Fruit fly (Drosophila melanogaster) whole organism, embryonic: ENCODE data around the gene CG14931.
A peak's percentile ranks its signal among the peaks of the same experiment; 100 is the strongest.

Experiments
- Atf-2 ChIP-seq: fragments of 200-800 bp; sonication (Bioruptor generic); optimal IDR thresholded peaks from 2 replicates; lab custom pipeline; 2016; ENCODE audit warnings: missing biosample characterization, missing genetic modification characterization
- Atf3 ChIP-seq: fragments of 200-800 bp; sonication (Bioruptor generic); optimal IDR thresholded peaks from 3 replicates; lab custom pipeline; 2016; ENCODE audit warnings: missing biosample characterization, missing genetic modification characterization
- B-H2 ChIP-seq: fragments of 200-800 bp; sonication (Bioruptor generic); optimal IDR thresholded peaks from 2 replicates; lab custom pipeline; 2018; ENCODE audit warnings: missing biosample characterization, mild to moderate bottlenecking, missing genetic modification characterization
- CG10366 ChIP-seq: fragments of 200-800 bp; sonication (Bioruptor generic); IDR thresholded peaks from 2 replicates; pipeline ENCODE4 v1.3.6; 2022; ENCODE audit warnings: missing biosample characterization, missing genetic modification characterization
- CG11398 ChIP-seq: fragments of 200-800 bp; sonication (Bioruptor generic); optimal IDR thresholded peaks from 2 replicates; lab custom pipeline; 2016; ENCODE audit warnings: missing biosample characterization, missing genetic modification characterization
- CG12744 ChIP-seq: fragments of 200-800 bp; sonication (Bioruptor generic); optimal IDR thresholded peaks from 2 replicates; lab custom pipeline; 2016; ENCODE audit warnings: missing biosample characterization, missing genetic modification characterization
- CG13287 ChIP-seq: fragments of 200-800 bp; sonication (Bioruptor generic); IDR thresholded peaks from 2 replicates; pipeline ENCODE4 v1.3.6; 2022; ENCODE audit warnings: missing biosample characterization, missing genetic modification characterization; ENCODE audit not compliant: partially characterized antibody
- CG13424 ChIP-seq: fragments of 200-800 bp; sonication (Bioruptor generic); optimal IDR thresholded peaks from 2 replicates; lab custom pipeline; 2019; ENCODE audit warnings: missing biosample characterization, mild to moderate bottlenecking, missing genetic modification characterization, moderate library complexity
- CG13775 ChIP-seq: fragments of 200-800 bp; sonication (Bioruptor generic); optimal IDR thresholded peaks from 3 replicates; lab custom pipeline; 2017; ENCODE audit warnings: missing biosample characterization, mild to moderate bottlenecking, missing genetic modification characterization
- CG14050 ChIP-seq: fragments of 200-800 bp; sonication (Bioruptor generic); IDR thresholded peaks from 3 replicates; pipeline ENCODE4 v1.3.6; 2022; ENCODE audit warnings: missing biosample characterization, missing genetic modification characterization
- CG17912 ChIP-seq: fragments of 200-800 bp; sonication (Bioruptor generic); optimal IDR thresholded peaks from 2 replicates; lab custom pipeline; 2018; ENCODE audit warnings: missing biosample characterization, mild to moderate bottlenecking, missing genetic modification characterization
- CG18011 ChIP-seq: fragments of 200-800 bp; sonication (Bioruptor generic); optimal IDR thresholded peaks from 2 replicates; lab custom pipeline; 2017; ENCODE audit warnings: missing biosample characterization, missing genetic modification characterization, mild to moderate bottlenecking, moderate library complexity, missing genotype
- CG2129 ChIP-seq: fragments of 200-800 bp; sonication (Bioruptor generic); IDR thresholded peaks from 2 replicates; pipeline ENCODE4 v1.3.6; 2022; ENCODE audit warnings: missing biosample characterization, missing genetic modification characterization; ENCODE audit not compliant: partially characterized antibody
- CG33557 ChIP-seq: fragments of 200-800 bp; sonication (Bioruptor generic); optimal IDR thresholded peaks from 2 replicates; lab custom pipeline; 2019; ENCODE audit warnings: missing biosample characterization, mild to moderate bottlenecking, missing genetic modification characterization, moderate library complexity
- CG4617 ChIP-seq: fragments of 200-800 bp; sonication (Bioruptor generic); optimal IDR thresholded peaks from 3 replicates; lab custom pipeline; 2016; ENCODE audit warnings: missing biosample characterization, missing genetic modification characterization, borderline replicate concordance
- CG4707 ChIP-seq: fragments of 200-800 bp; sonication (Bioruptor generic); optimal IDR thresholded peaks from 2 replicates; lab custom pipeline; 2018; ENCODE audit warnings: missing biosample characterization, mild to moderate bottlenecking, missing genetic modification characterization, moderate library complexity
- CG6813 ChIP-seq: fragments of 200-800 bp; sonication (Bioruptor generic); optimal IDR thresholded peaks from 2 replicates; lab custom pipeline; 2017; ENCODE audit warnings: missing biosample characterization, missing genetic modification characterization, mild to moderate bottlenecking, moderate library complexity, missing genetic modification reagents
- CG7372 ChIP-seq: fragments of 200-800 bp; sonication (Bioruptor generic); IDR thresholded peaks from 2 replicates; pipeline ENCODE4 v1.3.6; 2022; ENCODE audit warnings: missing biosample characterization, missing genetic modification characterization
- CG7963 ChIP-seq: fragments of 200-800 bp; sonication (Bioruptor generic); IDR thresholded peaks from 3 replicates; pipeline ENCODE4 v1.3.6; 2022; ENCODE audit warnings: missing biosample characterization, missing genetic modification characterization; ENCODE audit not compliant: partially characterized antibody
- CG8765 ChIP-seq: fragments of 200-800 bp; sonication (Bioruptor generic); IDR thresholded peaks from 2 replicates; pipeline ENCODE4 v1.3.6; 2022; ENCODE audit warnings: missing biosample characterization, missing genetic modification characterization
- CoRest ChIP-seq: fragments of 200-800 bp; sonication (Bioruptor generic); optimal IDR thresholded peaks from 3 replicates; lab custom pipeline; 2018; ENCODE audit warnings: missing biosample characterization, mild to moderate bottlenecking, missing genetic modification characterization, moderate library complexity
- CrebB ChIP-seq: fragments of 200-800 bp; sonication (Bioruptor generic); optimal IDR thresholded peaks from 3 replicates; lab custom pipeline; 2018; ENCODE audit warnings: missing biosample characterization, mild to moderate bottlenecking, missing genetic modification characterization
- Doc3 ChIP-seq: fragments of 200-800 bp; sonication (Bioruptor generic); IDR thresholded peaks from 3 replicates; pipeline ENCODE4 v1.3.6; 2022; ENCODE audit warnings: missing biosample characterization, missing genetic modification characterization; ENCODE audit not compliant: partially characterized antibody
- Drgx ChIP-seq: fragments of 200-800 bp; sonication (Bioruptor generic); IDR thresholded peaks from 2 replicates; pipeline ENCODE4 v1.3.6; 2022; ENCODE audit warnings: missing biosample characterization, missing genetic modification characterization
- Gug ChIP-seq: fragments of 200-800 bp; sonication (Bioruptor generic); IDR thresholded peaks from 4 replicates; pipeline ENCODE4 v1.3.6; 2022; ENCODE audit warnings: missing biosample characterization, missing genetic modification characterization
- Hsf ChIP-seq: fragments of 200-800 bp; sonication (Bioruptor generic); optimal IDR thresholded peaks from 3 replicates; lab custom pipeline; 2016; ENCODE audit warnings: missing biosample characterization, missing genetic modification characterization
- Mes4 ChIP-seq: fragments of 200-800 bp; sonication (Bioruptor generic); optimal IDR thresholded peaks from 2 replicates; lab custom pipeline; 2016; ENCODE audit warnings: missing biosample characterization, missing genetic modification characterization
- Oaz ChIP-seq: fragments of 200-800 bp; sonication (Bioruptor generic); IDR thresholded peaks from 2 replicates; pipeline ENCODE4 v1.3.6; 2022; ENCODE audit warnings: missing biosample characterization, missing genetic modification characterization
- PHDP ChIP-seq: fragments of 200-800 bp; sonication (Bioruptor generic); optimal IDR thresholded peaks from 3 replicates; lab custom pipeline; 2018; ENCODE audit warnings: missing biosample characterization, mild to moderate bottlenecking, missing genetic modification characterization, moderate library complexity
- Pdp1 ChIP-seq, 2 experiments: fragments of 200-800 bp; sonication (Bioruptor generic); optimal IDR thresholded peaks; 3 replicates each; lab custom pipeline; 2016; ENCODE audit warnings: missing biosample characterization in 2 of 2, missing genetic modification characterization in 2 of 2, mild to moderate bottlenecking in 1 of 2, moderate library complexity in 1 of 2
- Sry-δ ChIP-seq: fragments of 200-800 bp; sonication (Bioruptor generic); optimal IDR thresholded peaks from 2 replicates; lab custom pipeline; 2016; ENCODE audit warnings: missing biosample characterization, missing genetic modification characterization
- TFAM ChIP-seq: fragments of 200-800 bp; sonication (Bioruptor generic); optimal IDR thresholded peaks from 2 replicates; lab custom pipeline; 2017; ENCODE audit warnings: missing biosample characterization, missing genetic modification characterization, inconsistent platforms
- Taf1 ChIP-seq: fragments of 200-800 bp; sonication (Bioruptor generic); IDR thresholded peaks from 2 replicates; pipeline ENCODE4 v1.3.6; 2022; ENCODE audit warnings: missing biosample characterization, missing genetic modification characterization
- aop ChIP-seq: fragments of 200-800 bp; sonication (Bioruptor generic); IDR thresholded peaks from 2 replicates; pipeline ENCODE4 v1.3.6; 2022; ENCODE audit warnings: missing biosample characterization, missing genetic modification characterization
- az2 ChIP-seq: fragments of 200-800 bp; sonication (Bioruptor generic); optimal IDR thresholded peaks from 3 replicates; lab custom pipeline; 2016; ENCODE audit warnings: missing biosample characterization, missing genetic modification characterization
- bab2 ChIP-seq: fragments of 200-800 bp; sonication (Bioruptor generic); optimal IDR thresholded peaks from 2 replicates; lab custom pipeline; 2016; ENCODE audit warnings: missing biosample characterization, missing genetic modification characterization
- bbx ChIP-seq: fragments of 200-800 bp; sonication (Bioruptor generic); IDR thresholded peaks from 2 replicates; pipeline ENCODE4 v1.3.6; 2022; ENCODE audit warnings: missing biosample characterization, missing genetic modification characterization; ENCODE audit not compliant: partially characterized antibody
- btn ChIP-seq: fragments of 200-800 bp; sonication (Bioruptor generic); optimal IDR thresholded peaks from 2 replicates; lab custom pipeline; 2016; ENCODE audit warnings: missing biosample characterization, missing genetic modification characterization
- crc ChIP-seq: fragments of 200-800 bp; sonication (Bioruptor generic); optimal IDR thresholded peaks from 2 replicates; lab custom pipeline; 2016; ENCODE audit warnings: missing biosample characterization, missing genetic modification characterization
- dimm ChIP-seq: fragments of 200-800 bp; sonication (Bioruptor generic); IDR thresholded peaks from 2 replicates; pipeline ENCODE4 v1.3.6; 2022; ENCODE audit warnings: missing biosample characterization, missing genetic modification characterization
- jing ChIP-seq: fragments of 200-800 bp; sonication (Bioruptor generic); optimal IDR thresholded peaks from 2 replicates; lab custom pipeline; 2018; ENCODE audit warnings: missing biosample characterization, mild to moderate bottlenecking, missing genetic modification characterization
- lab ChIP-seq: fragments of 200-800 bp; sonication (Bioruptor generic); optimal IDR thresholded peaks from 3 replicates; lab custom pipeline; 2017; ENCODE audit warnings: missing biosample characterization, missing genetic modification characterization, mild to moderate bottlenecking, moderate library complexity, missing genetic modification reagents
- pho ChIP-seq: fragments of 200-800 bp; sonication (Bioruptor generic); optimal IDR thresholded peaks from 2 replicates; lab custom pipeline; 2016; ENCODE audit warnings: missing biosample characterization, missing genetic modification characterization
- pum ChIP-seq: fragments of 200-800 bp; sonication (Bioruptor generic); optimal IDR thresholded peaks from 2 replicates; lab custom pipeline; 2016; ENCODE audit warnings: missing biosample characterization, missing genetic modification characterization
- sens ChIP-seq: fragments of 200-800 bp; sonication (Bioruptor generic); peaks from one replicate; lab custom pipeline; 2016; ENCODE audit warnings: missing biosample characterization, missing genetic modification characterization
- unc-4 ChIP-seq: fragments of 200-800 bp; sonication (Bioruptor generic); IDR thresholded peaks from 2 replicates; pipeline ENCODE4 v1.3.6; 2022; ENCODE audit warnings: missing biosample characterization, missing genetic modification characterization; ENCODE audit not compliant: partially characterized antibody
- vvl ChIP-seq: fragments of 200-800 bp; sonication (Bioruptor generic); IDR thresholded peaks from 2 replicates; pipeline ENCODE4 v1.3.6; 2022; ENCODE audit warnings: missing biosample characterization, missing genetic modification characterization
- wor ChIP-seq: fragments of 200-800 bp; sonication (Bioruptor generic); IDR thresholded peaks from 2 replicates; pipeline ENCODE4 v1.3.6; 2022; ENCODE audit warnings: missing biosample characterization, missing genetic modification characterization

CG14931 gene

dm6 chr2L:11808702-11809583 lies 20.8 kb downstream of the CG14931 start, which contains the start of gene crol (continued):
- TF ChIP-seq CG33557 = no peak
- TF ChIP-seq Hsf (GFP tag; lab: Kevin White, UChicago) = no peak
- no peak for TF ChIP-seq TFAM (GFP tag; lab: Kevin White, UChicago)
- TF ChIP-seq jing (GFP tag; lab: Kevin White, UChicago) = no peak
- peak; percentile 47 for TF ChIP-seq CG4617
- TF ChIP-seq CG6813 (GFP tag; lab: Kevin White, UChicago) = no peak
- no peak for TF ChIP-seq CG7372
- TF ChIP-seq CG8765 (GFP tag; lab: Robert Waterston, UW) = no peak
- TF ChIP-seq Pdp1 (GFP tag; optimal IDR thresholded peaks at IDR 0.05; lab: Kevin White, UChicago) = peak in 1 of 2 experiments; percentile 44
- TF ChIP-seq Oaz (GFP tag; lab: Robert Waterston, UW) = no peak
- TF ChIP-seq CG10366 (GFP tag; lab: Robert Waterston, UW) = 0 out of 2 replicates have a peak, but pooled peaks have one; percentile 13
- TF ChIP-seq lab (GFP tag; lab: Kevin White, UChicago) = peak; percentile 7
- TF ChIP-seq CrebB (tag; lab: Kevin White, UChicago) = no peak
- no peak for TF ChIP-seq bab2
- TF ChIP-seq Doc3 (GFP tag; lab: Robert Waterston, UW) = peak; percentile 76
- no peak for TF ChIP-seq Atf-2 (GFP tag; lab: Kevin White, UChicago)
- TF ChIP-seq unc-4 (GFP tag; lab: Robert Waterston, UW) = peak; percentile 89
- peak; percentile 50 for TF ChIP-seq Drgx (GFP tag; lab: Robert Waterston, UW)
- TF ChIP-seq pho (GFP tag; lab: Kevin White, UChicago) = no peak
- no peak for TF ChIP-seq wor
- peak; percentile 43 for TF ChIP-seq CG13424 (tag; lab: Kevin White, UChicago)
- no peak for TF ChIP-seq CG18011 (GFP tag; lab: Kevin White, UChicago)
- peak; percentile 90 for TF ChIP-seq Sry-δ (GFP tag; lab: Kevin White, UChicago)
- TF ChIP-seq CG7963 (GFP tag; lab: Robert Waterston, UW) = peak; percentile 74
- peak; percentile 94 for TF ChIP-seq CG13287 (GFP tag; lab: Robert Waterston, UW)
- TF ChIP-seq crc (GFP tag; lab: Kevin White, UChicago) = no peak
- TF ChIP-seq Atf3 = no peak
- TF ChIP-seq CG11398 (GFP tag; lab: Kevin White, UChicago) = no peak
- peak; percentile 15 for TF ChIP-seq CG13775
- peak; percentile 36 for TF ChIP-seq CoRest (tag; lab: Kevin White, UChicago)
- TF ChIP-seq PHDP (tag; lab: Kevin White, UChicago) = no peak
- no peak for TF ChIP-seq btn (GFP tag; lab: Kevin White, UChicago)
- peak; percentile 73 for TF ChIP-seq sens
- TF ChIP-seq Mes4 (GFP tag; lab: Kevin White, UChicago) = no peak
- TF ChIP-seq CG17912 (GFP tag; lab: Kevin White, UChicago) = no peak
- TF ChIP-seq CG14050 (GFP tag; lab: Robert Waterston, UW) = peak; percentile 18; the same call in 1 of the 3 replicates
- no peak for TF ChIP-seq CG4707 (GFP tag; lab: Kevin White, UChicago)
- peak; percentile 13; the same call in 1 of the 4 replicates for TF ChIP-seq Gug (GFP tag; lab: Robert Waterston, UW)
- TF ChIP-seq CG12744 (GFP tag; lab: Kevin White, UChicago) = no peak
- TF ChIP-seq az2 (GFP tag; lab: Kevin White, UChicago) = no peak
- no peak for TF ChIP-seq dimm
- TF ChIP-seq pum = no peak
- peak; percentile 21; the same call in 1 of the 2 replicates for TF ChIP-seq vvl (GFP tag; lab: Robert Waterston, UW)
- 0 out of 2 replicates have a peak, but pooled peaks have one; percentile 9 for TF ChIP-seq Taf1
- peak; percentile 61 for TF ChIP-seq CG2129 (GFP tag; lab: Robert Waterston, UW)
- peak; percentile 93 for TF ChIP-seq bbx (GFP tag; lab: Robert Waterston, UW)
- TF ChIP-seq B-H2 (GFP tag; lab: Kevin White, UChicago) = no peak
- TF ChIP-seq aop (GFP tag; lab: Robert Waterston, UW) = peak; percentile 38; the same call in 1 of the 2 replicates
